Worm (Caenorhabditis elegans) whole organism, late embryonic: ENCODE measurements around the gene tbc-17.
A peak's percentile ranks its signal among the peaks of the same experiment; 100 is the strongest.

Source experiments
- F13H6.1 ChIP-seq: sonication (generic microtip); optimal IDR thresholded peaks from 2 replicates; lab custom pipeline; 2016; ENCODE audit warnings: missing genetic modification characterization, missing compliant biosample characterization
- K02D7.2 ChIP-seq: sonication (generic microtip); optimal IDR thresholded peaks from 2 replicates; lab custom pipeline; 2017; ENCODE audit warnings: mild to moderate bottlenecking, missing genetic modification characterization, missing compliant biosample characterization
- T23F11.4 ChIP-seq: fragments of 200-800 bp; sonication (Bioruptor generic); optimal IDR thresholded peaks from 2 replicates; lab custom pipeline; 2018; ENCODE audit warnings: mild to moderate bottlenecking, missing genetic modification characterization, missing compliant biosample characterization
- ahr-1 ChIP-seq: sonication (generic microtip); optimal IDR thresholded peaks from 2 replicates; lab custom pipeline; 2016; ENCODE audit warnings: missing genetic modification characterization, missing compliant biosample characterization
- ama-1 ChIP-seq: fragments of 150-350 bp; optimal IDR thresholded peaks from 2 replicates; lab custom pipeline; 2014
- ceh-18 ChIP-seq: sonication (generic microtip); optimal IDR thresholded peaks from 2 replicates; lab custom pipeline; 2016; ENCODE audit warnings: missing genetic modification characterization, missing compliant biosample characterization
- ceh-2 ChIP-seq: sonication (generic microtip); optimal IDR thresholded peaks from 2 replicates; lab custom pipeline; 2016; ENCODE audit warnings: missing genotype, missing genetic modification characterization, missing compliant biosample characterization
- ceh-22 ChIP-seq: sonication (generic microtip); optimal IDR thresholded peaks from 2 replicates; lab custom pipeline; 2017; ENCODE audit warnings: missing biosample characterization, missing genetic modification characterization
- ceh-24 ChIP-seq: sonication (generic microtip); optimal IDR thresholded peaks from 2 replicates; lab custom pipeline; 2016; ENCODE audit warnings: mild to moderate bottlenecking, missing genetic modification characterization, missing compliant biosample characterization
- ceh-30 ChIP-seq: fragments of 150-350 bp; optimal IDR thresholded peaks from 2 replicates; lab custom pipeline; 2014; ENCODE audit warnings: missing biosample characterization, missing genetic modification characterization
- ceh-31 ChIP-seq: sonication (generic microtip); optimal IDR thresholded peaks from 2 replicates; lab custom pipeline; 2016; ENCODE audit warnings: missing genetic modification characterization, missing compliant biosample characterization
- ceh-34 ChIP-seq: sonication (generic microtip); optimal IDR thresholded peaks from 2 replicates; lab custom pipeline; 2016; ENCODE audit warnings: mild to moderate bottlenecking, missing genetic modification characterization, missing compliant biosample characterization
- ceh-6 ChIP-seq: fragments of 200-800 bp; sonication (Bioruptor generic); optimal IDR thresholded peaks from 2 replicates; lab custom pipeline; 2018; ENCODE audit warnings: mild to moderate bottlenecking, missing genetic modification characterization, missing compliant biosample characterization
- dmd-4 ChIP-seq: sonication (generic microtip); optimal IDR thresholded peaks from 2 replicates; lab custom pipeline; 2016; ENCODE audit warnings: borderline replicate concordance, missing genetic modification characterization, missing compliant biosample characterization
- dve-1 ChIP-seq: sonication (generic microtip); optimal IDR thresholded peaks from 2 replicates; lab custom pipeline; 2017; ENCODE audit warnings: antibody characterized with exemption, mild to moderate bottlenecking, missing genetic modification characterization, missing compliant biosample characterization
- elt-4 ChIP-seq: sonication (generic microtip); optimal IDR thresholded peaks from 2 replicates; lab custom pipeline; 2016; ENCODE audit warnings: missing genetic modification characterization, missing compliant biosample characterization
- eyg-1 ChIP-seq: sonication (generic microtip); optimal IDR thresholded peaks from 2 replicates; lab custom pipeline; 2016; ENCODE audit warnings: missing genotype, missing genetic modification characterization, missing compliant biosample characterization
- fax-1 ChIP-seq: sonication (generic microtip); optimal IDR thresholded peaks from 2 replicates; lab custom pipeline; 2016; ENCODE audit warnings: missing genotype, missing genetic modification characterization, missing compliant biosample characterization
- fkh-10 ChIP-seq: fragments of 150-350 bp; optimal IDR thresholded peaks from 2 replicates; lab custom pipeline; 2014; ENCODE audit warnings: missing biosample characterization, missing genetic modification reagents, missing genetic modification characterization
- fkh-6 ChIP-seq: sonication (generic microtip); optimal IDR thresholded peaks from 2 replicates; lab custom pipeline; 2016; ENCODE audit warnings: missing genetic modification characterization, missing compliant biosample characterization
- gmeb-2 ChIP-seq: sonication (generic microtip); optimal IDR thresholded peaks from 2 replicates; lab custom pipeline; 2016; ENCODE audit warnings: missing genetic modification characterization, inconsistent platforms, missing compliant biosample characterization
- hlh-13 ChIP-seq: fragments of 200-800 bp; sonication (Bioruptor generic); optimal IDR thresholded peaks from 2 replicates; lab custom pipeline; 2018; ENCODE audit warnings: mild to moderate bottlenecking, missing genetic modification characterization, missing compliant biosample characterization
- hlh-6 ChIP-seq: sonication (generic microtip); optimal IDR thresholded peaks from 2 replicates; lab custom pipeline; 2016; ENCODE audit warnings: missing genotype, missing genetic modification characterization, missing compliant biosample characterization
- hlh-8 ChIP-seq: sonication (generic microtip); optimal IDR thresholded peaks from 2 replicates; lab custom pipeline; 2016; ENCODE audit warnings: missing genotype, missing genetic modification characterization, missing compliant biosample characterization
- lim-6 ChIP-seq: sonication (generic microtip); optimal IDR thresholded peaks from 2 replicates; lab custom pipeline; 2016; ENCODE audit warnings: missing genetic modification characterization, missing compliant biosample characterization
- lin-11 ChIP-seq: fragments of 200-800 bp; sonication (Bioruptor generic); optimal IDR thresholded peaks from 2 replicates; lab custom pipeline; 2018; ENCODE audit warnings: mild to moderate bottlenecking, missing genetic modification characterization, missing compliant biosample characterization
- madf-2 ChIP-seq: sonication (generic microtip); optimal IDR thresholded peaks from 2 replicates; lab custom pipeline; 2017; ENCODE audit warnings: missing genetic modification characterization, missing compliant biosample characterization
- nfya-1 ChIP-seq: sonication (generic microtip); optimal IDR thresholded peaks from 2 replicates; lab custom pipeline; 2017; ENCODE audit warnings: missing genetic modification characterization, mild to moderate bottlenecking, missing compliant biosample characterization, antibody characterized with exemption, moderate library complexity
- nhr-11 ChIP-seq: fragments of 150-350 bp; optimal IDR thresholded peaks from 2 replicates; lab custom pipeline; 2014; ENCODE audit warnings: missing biosample characterization, missing genetic modification characterization
- nhr-232 ChIP-seq: sonication (generic microtip); optimal IDR thresholded peaks from 2 replicates; lab custom pipeline; 2016; ENCODE audit warnings: missing genetic modification characterization, missing compliant biosample characterization
- npax-4 ChIP-seq: sonication (generic microtip); optimal IDR thresholded peaks from 2 replicates; lab custom pipeline; 2016; ENCODE audit warnings: missing genetic modification characterization, missing compliant biosample characterization
- odd-2 ChIP-seq: sonication (generic microtip); optimal IDR thresholded peaks from 2 replicates; lab custom pipeline; 2017; ENCODE audit warnings: antibody characterized with exemption, mild to moderate bottlenecking, missing genetic modification characterization, missing compliant biosample characterization
- pag-3 ChIP-seq: sonication (generic microtip); optimal IDR thresholded peaks from 2 replicates; lab custom pipeline; 2016; ENCODE audit warnings: missing compliant biosample characterization, missing genetic modification characterization, borderline replicate concordance
- pax-1 ChIP-seq: fragments of 150-350 bp; optimal IDR thresholded peaks from 2 replicates; lab custom pipeline; 2014; ENCODE audit warnings: missing biosample characterization, missing genetic modification characterization
- pha-2 ChIP-seq: sonication (generic microtip); optimal IDR thresholded peaks from 2 replicates; lab custom pipeline; 2017; ENCODE audit warnings: mild to moderate bottlenecking, missing genetic modification characterization, missing compliant biosample characterization
- pha-4 ChIP-seq: fragments of 150-350 bp; optimal IDR thresholded peaks from 2 replicates; lab custom pipeline; 2018; ENCODE audit warnings: missing biosample characterization, missing genetic modification reagents, missing genetic modification characterization
- pqm-1 ChIP-seq: sonication (generic microtip); optimal IDR thresholded peaks from 2 replicates; lab custom pipeline; 2016; ENCODE audit warnings: missing genetic modification characterization, missing compliant biosample characterization
- pros-1 ChIP-seq: fragments of 150-350 bp; optimal IDR thresholded peaks from 2 replicates; lab custom pipeline; 2014; ENCODE audit warnings: missing biosample characterization, missing genetic modification reagents, missing genetic modification characterization
- ref-2 ChIP-seq: sonication (generic microtip); optimal IDR thresholded peaks from 2 replicates; lab custom pipeline; 2016; ENCODE audit warnings: missing genetic modification characterization, missing compliant biosample characterization
- sdc-2 ChIP-seq: sonication (generic microtip); optimal IDR thresholded peaks from 2 replicates; lab custom pipeline; 2016; ENCODE audit warnings: missing genotype, missing genetic modification characterization, missing compliant biosample characterization
- sox-2 ChIP-seq: fragments of 200-800 bp; sonication (Bioruptor generic); IDR thresholded peaks from 2 replicates; pipeline ENCODE4 v1.3.6; 2022; ENCODE audit warnings: missing genetic modification reagents, missing genetic modification characterization, missing compliant biosample characterization
- sox-4 ChIP-seq: sonication (generic microtip); optimal IDR thresholded peaks from 2 replicates; lab custom pipeline; 2017; ENCODE audit warnings: mild to moderate bottlenecking, missing genetic modification characterization, inconsistent platforms, missing compliant biosample characterization
- tbx-7 ChIP-seq: sonication (generic microtip); optimal IDR thresholded peaks from 2 replicates; lab custom pipeline; 2016; ENCODE audit warnings: missing genotype, missing genetic modification characterization, missing compliant biosample characterization
- ttx-3 ChIP-seq: sonication (generic microtip); optimal IDR thresholded peaks from 2 replicates; lab custom pipeline; 2016; ENCODE audit warnings: missing genetic modification reagents, missing genetic modification characterization, missing compliant biosample characterization
- unc-42 ChIP-seq: sonication (generic microtip); optimal IDR thresholded peaks from 2 replicates; lab custom pipeline; 2016; ENCODE audit warnings: missing genotype, missing genetic modification characterization, missing compliant biosample characterization
- unc-55 ChIP-seq: sonication (generic microtip); optimal IDR thresholded peaks from 2 replicates; lab custom pipeline; 2017; ENCODE audit warnings: missing biosample characterization, missing genetic modification reagents, missing genetic modification characterization
- zip-5 ChIP-seq: sonication (generic microtip); optimal IDR thresholded peaks from 2 replicates; lab custom pipeline; 2016; ENCODE audit warnings: missing genetic modification characterization, missing compliant biosample characterization
- ztf-16 ChIP-seq: sonication (generic microtip); optimal IDR thresholded peaks from 2 replicates; lab custom pipeline; 2017; ENCODE audit warnings: missing genetic modification characterization, missing compliant biosample characterization

tbc-17 gene

ce11 chrII:12673311-12673710 is 20.9 kb upstream of the tbc-17 start:
- TF ChIP-seq nhr-11: no peak
- TF ChIP-seq ceh-30: no peak
- no peak for TF ChIP-seq ceh-34 (tag; lab: Kevin White, UChicago)
- TF ChIP-seq npax-4 (tag; lab: Kevin White, UChicago): no peak

DNA sequence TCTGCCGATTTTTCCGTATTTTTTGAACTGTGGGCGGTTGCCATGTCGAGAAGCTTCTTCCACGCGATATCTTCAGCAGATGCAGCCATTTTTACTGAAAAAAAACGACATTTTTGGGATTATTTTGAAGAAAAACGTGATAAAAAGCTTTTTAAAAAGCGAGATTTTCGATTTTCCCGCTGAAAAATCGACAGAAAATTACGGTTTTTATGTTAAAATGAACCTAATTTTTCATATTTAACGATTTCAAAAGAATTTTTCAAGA is 16.6 kb upstream of the tbc-17 start, which contains the start of gene Y38E10A.22:
TSS of gene Y38E10A.22 (minus strand) at position 101 of the 265 bp plus-strand sequence.
- TF ChIP-seq sox-4 (tag; lab: Kevin White, UChicago) (no peak), dve-1 (tag; lab: Kevin White, UChicago) (no peak), madf-2 (no peak), zip-5 (tag; lab: Kevin White, UChicago) (no peak), fax-1 (tag; lab: Kevin White, UChicago) (no peak), unc-42 (tag; lab: Kevin White, UChicago) (no peak)

DNA sequence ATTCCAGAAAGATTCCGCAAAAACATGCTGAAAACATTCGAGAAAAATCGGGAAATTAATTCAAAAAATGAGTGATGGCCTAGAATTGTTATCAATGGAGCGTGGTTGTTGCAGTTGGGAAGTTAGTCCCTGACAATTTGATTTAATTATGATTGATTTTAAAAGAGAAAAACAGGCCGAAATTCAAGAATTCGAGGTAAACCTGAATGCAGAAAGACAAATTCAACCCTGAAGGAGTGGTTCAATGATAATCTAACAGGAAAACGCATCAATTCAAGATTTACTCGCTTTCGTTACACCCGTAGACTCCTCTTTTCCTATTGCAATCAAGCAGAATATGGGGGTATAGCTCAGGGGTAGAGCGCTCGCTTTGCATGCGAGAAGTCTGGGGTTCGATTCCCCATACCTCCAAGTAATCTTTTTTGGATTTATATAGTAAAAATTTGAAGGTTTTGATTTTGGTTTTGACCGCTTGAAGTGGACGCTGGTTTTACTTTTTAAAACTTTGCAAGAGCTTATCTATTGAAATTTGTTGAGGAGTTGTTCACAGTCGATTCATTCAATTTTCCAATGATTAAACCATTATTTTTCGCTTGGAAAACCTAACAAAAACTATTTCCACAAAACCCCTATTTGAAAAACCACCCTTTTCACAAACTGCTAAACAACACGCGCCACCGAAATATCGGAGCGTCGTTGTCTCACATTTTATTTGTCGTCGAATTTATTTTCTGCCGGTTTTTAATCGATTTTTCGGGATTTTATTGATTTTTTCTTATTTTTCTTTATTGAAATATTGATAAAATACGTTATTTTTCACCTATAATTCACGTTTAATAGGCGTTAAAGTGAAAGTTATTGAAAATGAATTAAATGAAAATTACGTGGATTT is 16.0 kb upstream of the tbc-17 start:
- TF ChIP-seq tbx-7 (tag; lab: Kevin White, UChicago) (peak; percentile 74), ttx-3 (tag; lab: Kevin White, UChicago) (no peak), ceh-2 (tag; lab: Kevin White, UChicago) (peak; percentile 79), nhr-232 (no peak), ceh-6 (no peak), pqm-1 (tag; lab: Kevin White, UChicago) (no peak), npax-4 (tag; lab: Kevin White, UChicago) (no peak), K02D7.2 (tag; lab: Kevin White, UChicago) (no peak), hlh-6 (peak; percentile 82), ceh-18 (no peak), ceh-30 (no peak), pros-1 (tag; lab: Kevin White, UChicago) (no peak), ztf-16 (no peak), elt-4 (tag; lab: Kevin White, UChicago) (no peak), pha-2 (tag; lab: Kevin White, UChicago) (peak; percentile 8), unc-42 (tag; lab: Kevin White, UChicago) (peak; percentile 93), pha-4 (tag; lab: Kevin White, UChicago) (no peak), ceh-22 (no peak), gmeb-2 (tag; lab: Kevin White, UChicago) (no peak), eyg-1 (tag; lab: Kevin White, UChicago) (no peak), madf-2 (no peak), pag-3 (no peak), ceh-34 (tag; lab: Kevin White, UChicago) (no peak), fkh-6 (peak; percentile 24), ceh-24 (tag; lab: Kevin White, UChicago) (no peak), sdc-2 (tag; lab: Kevin White, UChicago) (no peak), fax-1 (tag; lab: Kevin White, UChicago) (peak; percentile 33), ama-1 (lab: Kevin White, UChicago) (no peak), nfya-1 (tag; lab: Kevin White, UChicago) (peak; percentile 43), sox-2 (GFP tag; lab: Robert Waterston, UW) (no peak), ceh-31 (tag; lab: Kevin White, UChicago) (peak; percentile 91), unc-55 (peak; percentile 58), hlh-13 (GFP tag; lab: Kevin White, UChicago) (peak; percentile 20), ref-2 (tag; lab: Kevin White, UChicago) (peak; percentile 62), ahr-1 (tag; lab: Kevin White, UChicago) (no peak), lin-11 (peak; percentile 14), T23F11.4 (GFP tag; lab: Kevin White, UChicago) (peak; percentile 16), hlh-8 (tag; lab: Kevin White, UChicago) (peak; percentile 39), dmd-4 (tag; lab: Kevin White, UChicago) (no peak), F13H6.1 (peak; percentile 47), odd-2 (no peak), lim-6 (tag; lab: Kevin White, UChicago) (no peak), pax-1 (tag; lab: Kevin White, UChicago) (peak; percentile 9), fkh-10 (GFP tag; lab: Kevin White, UChicago) (no peak)
